Worm (Caenorhabditis elegans) whole organism, L1 larva: ENCODE results near the gene F10E7.11.

Source experiments
- C04F5.9 ChIP-seq: sonication (generic microtip); optimal IDR thresholded peaks from 2 replicates; lab custom pipeline; 2016; ENCODE audit warnings: missing genetic modification characterization, missing compliant biosample characterization
- ceh-63 ChIP-seq: fragments of 200-800 bp; sonication (Bioruptor generic); optimal IDR thresholded peaks from 2 replicates; lab custom pipeline; 2018; ENCODE audit warnings: mild to moderate bottlenecking, missing genetic modification characterization, missing compliant biosample characterization
- ceh-82 ChIP-seq, 3 experiments: fragments of 150-350 bp in 1 of 3; sonication (generic microtip) in 2 of 3; optimal IDR thresholded peaks; 2 replicates each; lab custom pipeline; 2014 to 2017; ENCODE audit warnings: missing biosample characterization in 3 of 3, missing genetic modification characterization in 3 of 3
- ceh-88 ChIP-seq: fragments of 200-800 bp; sonication (Bioruptor generic); IDR thresholded peaks from 2 replicates; pipeline ENCODE4 v1.3.6; 2022; ENCODE audit warnings: missing genetic modification characterization, missing compliant biosample characterization
- ceh-90 ChIP-seq: sonication (generic microtip); optimal IDR thresholded peaks from 2 replicates; lab custom pipeline; 2016; ENCODE audit warnings: missing genetic modification characterization, missing compliant biosample characterization
- dsc-1 ChIP-seq: sonication (generic microtip); optimal IDR thresholded peaks from 2 replicates; lab custom pipeline; 2016; ENCODE audit warnings: mild to moderate bottlenecking, missing genetic modification characterization, missing compliant biosample characterization
- efl-1 ChIP-seq, 4 experiments: fragments of 150-350 bp; optimal IDR thresholded peaks in 3 of 4; peaks in 1 of 4; 1 replicate in 1 of 4; 2 replicates in 3 of 4; lab custom pipeline; 2014; ENCODE audit warnings: missing biosample characterization in 2 of 4, missing genetic modification characterization in 2 of 4, missing genetic modification reagents in 2 of 4
- egl-13 ChIP-seq: sonication (generic microtip); optimal IDR thresholded peaks from 2 replicates; lab custom pipeline; 2016; ENCODE audit warnings: missing genotype, missing genetic modification reagents, missing genetic modification characterization, missing compliant biosample characterization
- elt-2 ChIP-seq: sonication (generic microtip); optimal IDR thresholded peaks from 2 replicates; lab custom pipeline; 2016; ENCODE audit warnings: missing genetic modification characterization, mild to moderate bottlenecking, inconsistent platforms, missing compliant biosample characterization, missing genetic modification reagents
- fkh-10 ChIP-seq: sonication (generic microtip); optimal IDR thresholded peaks from 2 replicates; lab custom pipeline; 2017; ENCODE audit warnings: missing biosample characterization, missing genetic modification reagents, missing genetic modification characterization
- fkh-4 ChIP-seq: sonication (generic microtip); optimal IDR thresholded peaks from 2 replicates; lab custom pipeline; 2016; ENCODE audit warnings: missing compliant biosample characterization, missing genetic modification characterization, borderline replicate concordance
- fkh-8 ChIP-seq: sonication (generic microtip); optimal IDR thresholded peaks from 2 replicates; lab custom pipeline; 2016; ENCODE audit warnings: mild to moderate bottlenecking, missing genetic modification characterization, missing compliant biosample characterization
- hlh-17 ChIP-seq: fragments of 200-800 bp; sonication (Bioruptor generic); optimal IDR thresholded peaks from 2 replicates; lab custom pipeline; 2018; ENCODE audit warnings: missing genetic modification characterization, mild to moderate bottlenecking, missing compliant biosample characterization, moderate library complexity, borderline replicate concordance
- hlh-4 ChIP-seq: sonication (generic microtip); optimal IDR thresholded peaks from 2 replicates; lab custom pipeline; 2016; ENCODE audit warnings: mild to moderate bottlenecking, missing genetic modification characterization, missing compliant biosample characterization
- jun-1 ChIP-seq: fragments of 150-350 bp; optimal IDR thresholded peaks from 2 replicates; lab custom pipeline; 2014; ENCODE audit warnings: missing biosample characterization, missing genetic modification reagents, missing genetic modification characterization
- lin-13 ChIP-seq: fragments of 150-350 bp; optimal IDR thresholded peaks from 2 replicates; lab custom pipeline; 2014; ENCODE audit warnings: missing biosample characterization, missing genetic modification reagents, missing genetic modification characterization
- lin-15B ChIP-seq: fragments of 150-350 bp; sonication (generic microtip); optimal IDR thresholded peaks from 3 replicates; lab custom pipeline; 2014; ENCODE audit warnings: missing biosample characterization, missing genetic modification characterization
- lin-35 ChIP-seq, 2 experiments: fragments of 150-350 bp; optimal IDR thresholded peaks; 2 replicates each; lab custom pipeline; 2014; ENCODE audit warnings: missing biosample characterization in 2 of 2, missing genetic modification characterization in 2 of 2, missing genetic modification reagents in 2 of 2
- lir-3 ChIP-seq: sonication (generic microtip); optimal IDR thresholded peaks from 2 replicates; lab custom pipeline; 2016; ENCODE audit warnings: mild to moderate bottlenecking, missing genetic modification characterization, moderate library complexity, missing compliant biosample characterization; ENCODE audit not compliant: poor library complexity
- lsy-2 ChIP-seq, 2 experiments: fragments of 150-350 bp; optimal IDR thresholded peaks; 2 replicates each; lab custom pipeline; 2014; ENCODE audit warnings: missing biosample characterization in 2 of 2, missing genetic modification characterization in 2 of 2
- mdl-1 ChIP-seq, 2 experiments: fragments of 150-350 bp; optimal IDR thresholded peaks; 2 replicates each; lab custom pipeline; 2014 to 2017; ENCODE audit warnings: missing biosample characterization in 2 of 2, missing genetic modification characterization in 2 of 2, inconsistent platforms in 1 of 2
- mef-2 ChIP-seq: fragments of 150-350 bp; optimal IDR thresholded peaks from 2 replicates; lab custom pipeline; 2014; ENCODE audit warnings: missing biosample characterization, missing genetic modification characterization
- nhr-12 ChIP-seq: sonication (generic microtip); optimal IDR thresholded peaks from 2 replicates; lab custom pipeline; 2017; ENCODE audit warnings: missing biosample characterization, missing genetic modification characterization
- nhr-19 ChIP-seq: fragments of 200-800 bp; sonication (Bioruptor generic); conservative IDR thresholded peaks from 2 replicates; pipeline ENCODE4 v1.3.6; 2022; ENCODE audit warnings: missing genetic modification characterization, missing compliant biosample characterization
- nhr-20 ChIP-seq: sonication (generic microtip); optimal IDR thresholded peaks from 2 replicates; lab custom pipeline; 2016; ENCODE audit warnings: mild to moderate bottlenecking, missing genetic modification characterization, missing compliant biosample characterization
- nhr-28 ChIP-seq: fragments of 150-350 bp; optimal IDR thresholded peaks from 2 replicates; lab custom pipeline; 2014; ENCODE audit warnings: missing biosample characterization, missing genetic modification characterization
- nhr-47 ChIP-seq: sonication (generic microtip); optimal IDR thresholded peaks from 2 replicates; lab custom pipeline; 2016; ENCODE audit warnings: mild to moderate bottlenecking, missing genetic modification characterization, moderate library complexity, missing compliant biosample characterization
- nhr-84 ChIP-seq: sonication (generic microtip); optimal IDR thresholded peaks from 2 replicates; lab custom pipeline; 2017; ENCODE audit warnings: missing biosample characterization, missing genetic modification characterization
- nhr-90 ChIP-seq: sonication (generic microtip); optimal IDR thresholded peaks from 2 replicates; lab custom pipeline; 2016; ENCODE audit warnings: mild to moderate bottlenecking, missing genetic modification characterization, missing compliant biosample characterization; ENCODE audit not compliant: poor library complexity
- pag-3 ChIP-seq: sonication (generic microtip); optimal IDR thresholded peaks from 2 replicates; lab custom pipeline; 2017; ENCODE audit warnings: missing genetic modification characterization, mild to moderate bottlenecking, missing compliant biosample characterization, antibody characterized with exemption, borderline replicate concordance; ENCODE audit not compliant: insufficient read depth
- pax-3 ChIP-seq: fragments of 200-800 bp; sonication (Bioruptor generic); optimal IDR thresholded peaks from 2 replicates; lab custom pipeline; 2018; ENCODE audit warnings: mild to moderate bottlenecking, missing genetic modification characterization, moderate library complexity, missing compliant biosample characterization
- pqm-1 ChIP-seq: sonication (generic microtip); optimal IDR thresholded peaks from 3 replicates; lab custom pipeline; 2017; ENCODE audit warnings: missing biosample characterization, missing genetic modification characterization
- rnt-1 ChIP-seq: sonication (generic microtip); optimal IDR thresholded peaks from 2 replicates; lab custom pipeline; 2016; ENCODE audit warnings: mild to moderate bottlenecking, missing genetic modification characterization, moderate library complexity, missing compliant biosample characterization
- snu-23 ChIP-seq: sonication (generic microtip); optimal IDR thresholded peaks from 2 replicates; lab custom pipeline; 2016; ENCODE audit warnings: missing genetic modification characterization, missing compliant biosample characterization
- sox-4 ChIP-seq: sonication (generic microtip); optimal IDR thresholded peaks from 2 replicates; lab custom pipeline; 2016; ENCODE audit warnings: missing genetic modification characterization, missing compliant biosample characterization
- sptf-1 ChIP-seq: fragments of 150-350 bp; optimal IDR thresholded peaks from 2 replicates; lab custom pipeline; 2014; ENCODE audit warnings: missing biosample characterization, missing genetic modification characterization
- sup-37 ChIP-seq: fragments of 200-800 bp; sonication (Bioruptor generic); optimal IDR thresholded peaks from 2 replicates; lab custom pipeline; 2018; ENCODE audit warnings: mild to moderate bottlenecking, missing genetic modification characterization, missing compliant biosample characterization
- tbx-2 ChIP-seq: sonication (generic microtip); optimal IDR thresholded peaks from 2 replicates; lab custom pipeline; 2016; ENCODE audit warnings: missing genetic modification characterization, missing compliant biosample characterization
- tlp-1 ChIP-seq: fragments of 150-350 bp; optimal IDR thresholded peaks from 2 replicates; lab custom pipeline; 2014; ENCODE audit warnings: missing biosample characterization, missing genetic modification characterization
- unc-130 ChIP-seq: fragments of 150-350 bp; optimal IDR thresholded peaks from 2 replicates; lab custom pipeline; 2017; ENCODE audit warnings: missing biosample characterization, missing genetic modification characterization, inconsistent platforms
- unc-30 ChIP-seq: sonication (generic microtip); optimal IDR thresholded peaks from 2 replicates; lab custom pipeline; 2017; ENCODE audit warnings: missing biosample characterization, missing genetic modification characterization
- unc-86 ChIP-seq: sonication (generic microtip); optimal IDR thresholded peaks from 2 replicates; lab custom pipeline; 2016; ENCODE audit warnings: missing genetic modification characterization, missing compliant biosample characterization
- unc-98 ChIP-seq: fragments of 200-800 bp; sonication (Bioruptor generic); IDR thresholded peaks from 2 replicates; pipeline ENCODE4 v1.3.6; 2022; ENCODE audit warnings: missing genetic modification characterization, missing compliant biosample characterization
- xbp-1 ChIP-seq: sonication (generic microtip); optimal IDR thresholded peaks from 2 replicates; lab custom pipeline; 2016; ENCODE audit warnings: missing genetic modification characterization, missing compliant biosample characterization

The F10E7.11 gene

DNA sequence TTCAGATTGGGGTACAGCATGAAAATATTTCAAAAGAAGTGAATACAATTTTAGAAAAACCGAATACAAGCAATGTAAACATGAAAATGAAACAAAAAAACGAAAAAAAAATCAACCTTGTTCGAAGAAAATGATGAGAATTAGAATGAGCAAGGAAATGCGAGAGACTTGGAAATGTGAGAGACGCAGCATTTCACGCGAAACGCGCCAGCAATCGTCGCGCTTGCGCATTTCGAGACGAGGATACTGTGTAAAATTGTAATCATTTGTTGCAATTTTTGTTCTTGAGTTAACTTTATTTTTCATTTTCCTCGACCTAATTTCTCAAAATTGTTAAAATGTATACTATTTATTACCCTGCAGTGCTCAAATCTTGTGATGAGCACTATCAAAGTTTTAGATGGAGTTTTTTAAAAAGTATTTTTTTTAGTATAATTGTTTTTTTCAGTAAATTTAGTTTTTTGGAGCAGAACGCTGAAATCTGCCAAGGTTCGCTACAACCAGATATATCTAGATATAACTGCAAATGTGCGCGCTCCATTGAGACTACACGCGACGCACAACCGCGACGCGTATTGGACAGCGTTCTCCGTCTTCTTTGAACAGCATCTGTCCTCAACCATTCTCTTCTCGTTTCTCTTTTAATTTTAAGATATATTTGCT, 29.4 kb upstream of the F10E7.11 start, which contains the start of gene fust-1 (continued):
- TF ChIP-seq nhr-12 (tag; lab: Kevin White, UChicago) (no peak), pag-3 (tag; lab: Kevin White, UChicago) (peak; percentile 75), mef-2 (tag; lab: Kevin White, UChicago) (peak; percentile 75), sptf-1 (tag; lab: Kevin White, UChicago) (no peak), nhr-90 (tag; lab: Kevin White, UChicago) (peak; percentile 97), nhr-20 (peak; percentile 98), unc-98 (peak; percentile 83), elt-2 (tag; lab: Kevin White, UChicago) (peak; percentile 93), lin-35 (GFP tag; optimal IDR thresholded peaks at IDR 0.05; lab: Kevin White, UChicago) (peak; percentile 90 to 94), ceh-82 (tag; optimal IDR thresholded peaks at IDR 0.05; lab: Kevin White, UChicago) (peak; percentile 98 to 99 (median 98)), fkh-4 (peak; percentile 81), sup-37 (GFP tag; lab: Kevin White, UChicago) (peak; percentile 90), egl-13 (peak; percentile 93), hlh-4 (tag; lab: Kevin White, UChicago) (no peak), snu-23 (GFP tag; lab: Kevin White, UChicago) (peak; percentile 99), fkh-8 (peak; percentile 94), pqm-1 (tag; lab: Kevin White, UChicago) (no peak), unc-30 (no peak), pax-3 (tag; lab: Kevin White, UChicago) (peak; percentile 92), unc-86 (tag; lab: Kevin White, UChicago) (peak; percentile 95), efl-1 (optimal IDR thresholded peaks at IDR 0.05; lab: Kevin White, UChicago) (peak; percentile 94 to 96), efl-1 (GFP tag; optimal IDR thresholded peaks at IDR 0.05 in 1 of 2; lab: Kevin White, UChicago) (peak; percentile 86 to 99), nhr-84 (tag; lab: Kevin White, UChicago) (no peak), lin-13 (GFP tag; lab: Kevin White, UChicago) (peak; percentile 94), tlp-1 (tag; lab: Kevin White, UChicago) (no peak), sox-4 (peak; percentile 93), nhr-28 (tag; lab: Kevin White, UChicago) (peak; percentile 4), mdl-1 (tag; optimal IDR thresholded peaks at IDR 0.05; lab: Kevin White, UChicago) (peak in 1 of 2 experiments; percentile 88), ceh-63 (GFP tag; lab: Kevin White, UChicago) (peak; percentile 48), ceh-88 (GFP tag; lab: Robert Waterston, UW) (peak; percentile 81), fkh-10 (GFP tag; lab: Kevin White, UChicago) (peak; percentile 74), tbx-2 (peak; percentile 97), C04F5.9 (tag; lab: Kevin White, UChicago) (peak; percentile 93), xbp-1 (tag; lab: Kevin White, UChicago) (peak; percentile 96), ceh-90 (tag; lab: Kevin White, UChicago) (peak; percentile 61), dsc-1 (tag; lab: Kevin White, UChicago) (peak; percentile 98), nhr-19 (GFP tag; lab: Robert Waterston, UW) (peak; percentile 97), hlh-17 (GFP tag; lab: Kevin White, UChicago) (no peak), nhr-47 (peak; percentile 98), lin-15B (peak; percentile 90), lsy-2 (tag; optimal IDR thresholded peaks at IDR 0.05; lab: Kevin White, UChicago) (peak; percentile 97), lir-3 (tag; lab: Kevin White, UChicago) (peak; percentile 86), rnt-1 (tag; lab: Kevin White, UChicago) (peak; percentile 97), unc-130 (tag; lab: Kevin White, UChicago) (peak; percentile 98), jun-1 (peak; percentile 96)
- TF ChIP-seq, all 84 proteins: peak for 71
